Worm (Caenorhabditis elegans) whole organism, L4/young adult: ENCODE data around the gene M110.10.

ENCODE experiments used
- W03F9.2 ChIP-seq: fragments of 150-350 bp; optimal IDR thresholded peaks from 2 replicates; lab custom pipeline; 2014; ENCODE audit warnings: missing biosample characterization, missing genetic modification characterization
- him-1 ChIP-seq: sonication (generic microtip); optimal IDR thresholded peaks from 2 replicates; lab custom pipeline; 2016; ENCODE audit warnings: missing genotype, missing genetic modification reagents, missing genetic modification characterization, missing compliant biosample characterization

- TF ChIP-seq him-1 (tag; lab: Kevin White, UChicago) = no peak
- TF ChIP-seq W03F9.2 (tag; lab: Kevin White, UChicago) = no peak
These were observed 6.0 kb upstream of the M110.10 start for ce11 chrII:8220267-8220666.
